Worm (Caenorhabditis elegans) whole organism, L4/young adult: ENCODE results near the gene srh-209.

Experiments used
- W03F9.2 ChIP-seq: fragments of 150-350 bp; optimal IDR thresholded peaks from 2 replicates; lab custom pipeline; 2014; ENCODE audit warnings: missing biosample characterization, missing genetic modification characterization
- dao-5 ChIP-seq: sonication (generic microtip); optimal IDR thresholded peaks from 2 replicates; lab custom pipeline; 2016; ENCODE audit warnings: missing genotype, missing genetic modification characterization, moderate library complexity, missing compliant biosample characterization
- him-1 ChIP-seq: sonication (generic microtip); optimal IDR thresholded peaks from 2 replicates; lab custom pipeline; 2016; ENCODE audit warnings: missing genotype, missing genetic modification reagents, missing genetic modification characterization, missing compliant biosample characterization

- TF ChIP-seq W03F9.2 (tag; lab: Kevin White, UChicago): no peak
- TF ChIP-seq him-1 (tag; lab: Kevin White, UChicago): no peak
- TF ChIP-seq dao-5: no peak
Measured at ce11 chrV:18364558-18364957, 40.1 kb downstream of the srh-209 start, which contains the start of gene C08E8.9.
